Fruit fly (Drosophila melanogaster) Kc167 (cell line): ENCODE results near the gene nan.

Source experiments
- Myc ChIP-seq: fragments of >200 bp; optimal IDR thresholded peaks from 2 replicates; lab custom pipeline; 2017; ENCODE audit warnings: missing external identifiers
- Sin3A ChIP-seq: fragments of >200 bp; optimal IDR thresholded peaks from 2 replicates; lab custom pipeline; 2018; ENCODE audit warnings: missing external identifiers
- h ChIP-seq: fragments of >200 bp; optimal IDR thresholded peaks from 3 replicates; lab custom pipeline; 2018; ENCODE audit warnings: missing external identifiers
- ttk ChIP-seq: sonication (Bioruptor generic); optimal IDR thresholded peaks from 2 replicates; lab custom pipeline; 2017; ENCODE audit warnings: missing external identifiers

DNA sequence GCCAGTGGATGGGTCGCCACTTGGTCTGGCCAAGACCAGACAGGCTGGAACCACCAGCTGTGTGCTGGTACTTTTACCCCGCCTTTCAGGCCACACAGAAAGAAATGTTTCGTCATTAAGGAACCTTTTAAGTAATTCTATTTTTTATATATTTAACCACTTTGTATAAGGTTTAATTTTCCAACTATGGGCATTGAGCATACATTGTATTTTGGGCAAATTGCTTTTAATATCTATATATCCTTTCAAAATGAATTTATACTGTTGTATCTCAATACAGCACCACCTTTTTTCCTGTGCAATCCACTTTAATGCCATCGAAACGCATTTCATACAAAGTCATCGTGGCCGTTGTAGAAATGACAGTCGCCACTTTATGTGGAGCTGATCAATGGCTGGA lies 43.1 kb downstream of the nan start:
- TF ChIP-seq h (lab: Kevin White, UChicago) (no peak), Sin3A (no peak), Myc (lab: Kevin White, UChicago) (no peak), ttk (lab: Kevin White, UChicago) (no peak)
